Worm (Caenorhabditis elegans): ENCODE results near the gene nlp-55.

The nlp-55 gene

ce11 chrII:8283158-8283717 lies 12.0 kb downstream of the nlp-55 start, which contains the start of the genes nst-1 and cct-4:
Gene nst-1 (minus strand): TSS chrII:8283208.
Gene cct-4 (plus strand): TSS chrII:8283667.
- TF ChIP-seq efl-1 (GFP tag; optimal IDR thresholded peaks at IDR 0.05) = peak; percentile 33
- peak; percentile 3 for TF ChIP-seq lsl-1 (GFP tag; optimal IDR thresholded peaks at IDR 0.05)
- no peak for TF ChIP-seq lin-35 (GFP tag; optimal IDR thresholded peaks at IDR 0.05)
- TF ChIP-seq B0035.1 (tag; optimal IDR thresholded peaks at IDR 0.05) = no peak
- peak; percentile 60; the same call in 1 of the 2 replicates for TF ChIP-seq madf-6 (GFP tag; IDR thresholded peaks at IDR 0.05)
- no peak for TF ChIP-seq cebp-1 (GFP tag; IDR thresholded peaks at IDR 0.05)
- TF ChIP-seq cebp-1 (tag; optimal IDR thresholded peaks at IDR 0.05) = peak; percentile 13
- TF ChIP-seq hsf-1 (GFP tag; IDR thresholded peaks at IDR 0.05) = peak; percentile 83; the same call in 1 of the 2 replicates
- no peak for TF ChIP-seq ama-1 (optimal IDR thresholded peaks at IDR 0.05)
- TF ChIP-seq ama-1 (GFP tag; optimal IDR thresholded peaks at IDR 0.05) = no peak
- 0 out of 2 replicates have a peak, but pooled peaks have one; percentile 33 for TF ChIP-seq ceh-91 (GFP tag; IDR thresholded peaks at IDR 0.05)
- TF ChIP-seq dpl-1 (GFP tag; optimal IDR thresholded peaks at IDR 0.05) = peak; percentile 61
- peak; percentile 75 for TF ChIP-seq F33H1.4 (GFP tag; IDR thresholded peaks at IDR 0.05)
- peak; percentile 11 for TF ChIP-seq F23B12.7 (tag; optimal IDR thresholded peaks at IDR 0.05; ENCODE audit: insufficient read depth)

ce11 chrII:8278415-8278814 lies 16.8 kb downstream of the nlp-55 start, which contains the start of the genes mrpl-10 and clec-142:
Gene mrpl-10 (minus strand): TSS chrII:8278515.
Gene clec-142 (plus strand): TSS chrII:8278678.
- TF ChIP-seq cebp-2 (GFP tag; IDR thresholded peaks at IDR 0.05) = no peak
- TF ChIP-seq ccch-3 (GFP tag; optimal IDR thresholded peaks at IDR 0.05) = no peak
- TF ChIP-seq somi-1 (GFP tag; optimal IDR thresholded peaks at IDR 0.05) = no peak
- no peak for TF ChIP-seq madf-6 (GFP tag; IDR thresholded peaks at IDR 0.05)
- no peak for TF ChIP-seq egl-18 (GFP tag; IDR thresholded peaks at IDR 0.05)
- TF ChIP-seq nhr-90 (tag; optimal IDR thresholded peaks at IDR 0.05) = no peak
- TF ChIP-seq athp-1 (tag; optimal IDR thresholded peaks at IDR 0.05) = no peak
- TF ChIP-seq hsf-1 (GFP tag; IDR thresholded peaks at IDR 0.05) = no peak
- no peak for TF ChIP-seq F52B5.7 (tag; optimal IDR thresholded peaks at IDR 0.05)
- TF ChIP-seq hmg-20 (GFP tag; IDR thresholded peaks at IDR 0.05) = no peak
- TF ChIP-seq snpc-1.1 (tag; optimal IDR thresholded peaks at IDR 0.05; ENCODE audit: insufficient read depth) = no peak
- no peak for TF ChIP-seq Y67H2A.10 (GFP tag; conservative IDR thresholded peaks at IDR 0.05)
- TF ChIP-seq tlf-1 (GFP tag; optimal IDR thresholded peaks at IDR 0.05) = no peak
- no peak for TF ChIP-seq nfya-2 (GFP tag; IDR thresholded peaks at IDR 0.05)

ce11 chrII:8276057-8276456 lies 19.1 kb downstream of the nlp-55 start, which contains the start of the genes gei-14 and slc-25A32:
Gene gei-14 (minus strand): TSS chrII:8276231.
Gene slc-25A32 (plus strand): TSS chrII:8276298.
- no peak for TF ChIP-seq cebp-1 (GFP tag; IDR thresholded peaks at IDR 0.05)
- TF ChIP-seq cebp-1 (tag; optimal IDR thresholded peaks at IDR 0.05) = peak; percentile 30
- TF ChIP-seq unc-130 (GFP tag; optimal IDR thresholded peaks at IDR 0.05) = no peak
- TF ChIP-seq ceh-100 (GFP tag; IDR thresholded peaks at IDR 0.05) = 0 out of 2 replicates have a peak, but pooled peaks have one; percentile 31
- peak; percentile 97 for TF ChIP-seq lin-54 (GFP tag; optimal IDR thresholded peaks at IDR 0.05)
- TF ChIP-seq madf-3 (GFP tag; IDR thresholded peaks at IDR 0.05) = peak; percentile 73; the same call in 1 of the 2 replicates
- peak; percentile 92 for TF ChIP-seq snpc-3.4 (tag; optimal IDR thresholded peaks at IDR 0.05)
- peak; percentile 95 for TF ChIP-seq madf-6 (GFP tag; IDR thresholded peaks at IDR 0.05)
- TF ChIP-seq snpc-1.1 (tag; optimal IDR thresholded peaks at IDR 0.05; ENCODE audit: insufficient read depth) = peak; percentile 0
- TF ChIP-seq lir-1 (GFP tag; conservative IDR thresholded peaks at IDR 0.05) = no peak
- peak; percentile 94 for TF ChIP-seq lsl-1 (GFP tag; optimal IDR thresholded peaks at IDR 0.05)
- peak; percentile 69 for TF ChIP-seq ekl-4 (GFP tag; IDR thresholded peaks at IDR 0.05)
- TF ChIP-seq tlf-1 (GFP tag; optimal IDR thresholded peaks at IDR 0.05) = peak; percentile 50
- 0 out of 2 replicates have a peak, but pooled peaks have one; percentile 16 for TF ChIP-seq Y53G8AR.9 (GFP tag; conservative IDR thresholded peaks at IDR 0.05)
- TF ChIP-seq hmg-1.2 (GFP tag; IDR thresholded peaks at IDR 0.05) = peak; percentile 36
- TF ChIP-seq hrde-1 (tag; optimal IDR thresholded peaks at IDR 0.05; ENCODE audit: borderline replicate concordance) = no peak
- no peak for TF ChIP-seq mel-28 (tag; optimal IDR thresholded peaks at IDR 0.05; ENCODE audit: borderline replicate concordance)
- TF ChIP-seq pbrm-1 (GFP tag; IDR thresholded peaks at IDR 0.05) = peak; percentile 31; the same call in 1 of the 2 replicates
- TF ChIP-seq K12H6.12 (tag; optimal IDR thresholded peaks at IDR 0.05) = no peak
- TF ChIP-seq ceh-79 (tag; optimal IDR thresholded peaks at IDR 0.05) = no peak
- no peak for TF ChIP-seq egl-18 (GFP tag; IDR thresholded peaks at IDR 0.05)
- TF ChIP-seq snpc-4 (GFP tag; optimal IDR thresholded peaks at IDR 0.05) = no peak
- peak in 3 of 4 experiments; percentile 22 to 47 (median 29) for TF ChIP-seq snpc-4 (tag; optimal IDR thresholded peaks at IDR 0.05)
- no peak for TF ChIP-seq F10E7.11 (tag; optimal IDR thresholded peaks at IDR 0.05)
- TF ChIP-seq B0019.2 (GFP tag; conservative IDR thresholded peaks at IDR 0.05) = peak; percentile 88

All from whole organism, young adult.